Worm (Caenorhabditis elegans) whole organism, L1 larva: ENCODE results near the gene nspc-19.
A peak's percentile ranks its signal among the peaks of the same experiment; 100 is the strongest.
"Not testable (repeated sequence)": the region's sequence is repeated elsewhere in the genome, so short reads cannot be mapped to it uniquely, and the experiment has no call there.

Source experiments
- C04F5.9 ChIP-seq: sonication (generic microtip); optimal IDR thresholded peaks from 2 replicates; lab custom pipeline; 2016; ENCODE audit warnings: missing genetic modification characterization, missing compliant biosample characterization
- C16A3.4 ChIP-seq: fragments of 150-350 bp; optimal IDR thresholded peaks from 2 replicates; lab custom pipeline; 2014; ENCODE audit warnings: missing biosample characterization, missing genetic modification characterization
- C34B4.2 ChIP-seq: sonication (generic microtip); optimal IDR thresholded peaks from 2 replicates; lab custom pipeline; 2017; ENCODE audit warnings: mild to moderate bottlenecking, missing genetic modification characterization, missing compliant biosample characterization
- F16B12.6 ChIP-seq: fragments of 150-350 bp; optimal IDR thresholded peaks from 2 replicates; lab custom pipeline; 2014; ENCODE audit warnings: missing biosample characterization, missing genetic modification characterization
- Y116A8C.19 ChIP-seq: sonication (generic microtip); optimal IDR thresholded peaks from 2 replicates; lab custom pipeline; 2016; ENCODE audit warnings: missing compliant biosample characterization, missing genetic modification characterization, borderline replicate concordance
- ama-1 ChIP-seq: fragments of 150-350 bp; optimal IDR thresholded peaks from 2 replicates; lab custom pipeline; 2014
- ceh-8 ChIP-seq: fragments of 200-800 bp; sonication (Bioruptor generic); optimal IDR thresholded peaks from 2 replicates; lab custom pipeline; 2018; ENCODE audit warnings: mild to moderate bottlenecking, missing genetic modification characterization, moderate library complexity, missing compliant biosample characterization
- dpl-1 ChIP-seq, 3 experiments: fragments of 150-350 bp in 2 of 3; sonication (generic microtip) in 1 of 3; optimal IDR thresholded peaks; 2 replicates each; lab custom pipeline; 2014 to 2017; ENCODE audit warnings: missing biosample characterization in 3 of 3, missing genetic modification characterization in 3 of 3, missing genetic modification reagents in 3 of 3
- dsc-1 ChIP-seq: sonication (generic microtip); optimal IDR thresholded peaks from 2 replicates; lab custom pipeline; 2016; ENCODE audit warnings: mild to moderate bottlenecking, missing genetic modification characterization, missing compliant biosample characterization
- egl-27 ChIP-seq, 2 experiments: fragments of 150-350 bp in 1 of 2; sonication (generic microtip); optimal IDR thresholded peaks; 3 replicates each; lab custom pipeline; 2017 to 2018; ENCODE audit warnings: missing biosample characterization in 2 of 2, missing genetic modification characterization in 2 of 2, missing genetic modification reagents in 2 of 2
- elt-2 ChIP-seq: sonication (generic microtip); optimal IDR thresholded peaks from 2 replicates; lab custom pipeline; 2016; ENCODE audit warnings: missing genetic modification characterization, mild to moderate bottlenecking, inconsistent platforms, missing compliant biosample characterization, missing genetic modification reagents
- elt-3 ChIP-seq, 6 experiments: fragments of 150-350 bp in 1 of 6; sonication (generic microtip); optimal IDR thresholded peaks; 2 replicates each; lab custom pipeline; 2017 to 2018; ENCODE audit warnings: missing biosample characterization in 6 of 6, missing genetic modification characterization in 6 of 6, inconsistent platforms in 1 of 6
- ets-5 ChIP-seq: fragments of 200-800 bp; sonication (Bioruptor generic); IDR thresholded peaks from 2 replicates; pipeline ENCODE4 v1.3.6; 2022; ENCODE audit warnings: missing genetic modification characterization, missing compliant biosample characterization
- fkh-10 ChIP-seq: sonication (generic microtip); optimal IDR thresholded peaks from 2 replicates; lab custom pipeline; 2017; ENCODE audit warnings: missing biosample characterization, missing genetic modification reagents, missing genetic modification characterization
- fkh-8 ChIP-seq: sonication (generic microtip); optimal IDR thresholded peaks from 2 replicates; lab custom pipeline; 2016; ENCODE audit warnings: mild to moderate bottlenecking, missing genetic modification characterization, missing compliant biosample characterization
- grh-1 ChIP-seq: fragments of 200-800 bp; sonication (Bioruptor generic); IDR thresholded peaks from 2 replicates; pipeline ENCODE4 v1.3.6; 2022; ENCODE audit warnings: missing genetic modification reagents, missing genetic modification characterization, missing compliant biosample characterization
- hlh-17 ChIP-seq: fragments of 200-800 bp; sonication (Bioruptor generic); optimal IDR thresholded peaks from 2 replicates; lab custom pipeline; 2018; ENCODE audit warnings: missing genetic modification characterization, mild to moderate bottlenecking, missing compliant biosample characterization, moderate library complexity, borderline replicate concordance
- lin-14 ChIP-seq: fragments of 200-800 bp; sonication (Bioruptor generic); optimal IDR thresholded peaks from 2 replicates; lab custom pipeline; 2018; ENCODE audit warnings: mild to moderate bottlenecking, missing genetic modification characterization, moderate library complexity, missing compliant biosample characterization
- lin-15B ChIP-seq: fragments of 150-350 bp; sonication (generic microtip); optimal IDR thresholded peaks from 3 replicates; lab custom pipeline; 2014; ENCODE audit warnings: missing biosample characterization, missing genetic modification characterization
- lin-35 ChIP-seq, 2 experiments: fragments of 150-350 bp; optimal IDR thresholded peaks; 2 replicates each; lab custom pipeline; 2014; ENCODE audit warnings: missing biosample characterization in 2 of 2, missing genetic modification characterization in 2 of 2, missing genetic modification reagents in 2 of 2
- lir-3 ChIP-seq: sonication (generic microtip); optimal IDR thresholded peaks from 2 replicates; lab custom pipeline; 2016; ENCODE audit warnings: mild to moderate bottlenecking, missing genetic modification characterization, moderate library complexity, missing compliant biosample characterization; ENCODE audit not compliant: poor library complexity
- mab-9 ChIP-seq: fragments of 200-800 bp; sonication (Bioruptor generic); IDR thresholded peaks from 2 replicates; pipeline ENCODE4 v1.3.6; 2022; ENCODE audit warnings: missing genetic modification reagents, missing genetic modification characterization, missing compliant biosample characterization
- mdl-1 ChIP-seq, 2 experiments: fragments of 150-350 bp; optimal IDR thresholded peaks; 2 replicates each; lab custom pipeline; 2014 to 2017; ENCODE audit warnings: missing biosample characterization in 2 of 2, missing genetic modification characterization in 2 of 2, inconsistent platforms in 1 of 2
- mep-1 ChIP-seq: fragments of 150-350 bp; optimal IDR thresholded peaks from 2 replicates; lab custom pipeline; 2014; ENCODE audit warnings: missing biosample characterization, missing genetic modification characterization
- nhr-19 ChIP-seq: fragments of 200-800 bp; sonication (Bioruptor generic); conservative IDR thresholded peaks from 2 replicates; pipeline ENCODE4 v1.3.6; 2022; ENCODE audit warnings: missing genetic modification characterization, missing compliant biosample characterization
- nhr-20 ChIP-seq: sonication (generic microtip); optimal IDR thresholded peaks from 2 replicates; lab custom pipeline; 2016; ENCODE audit warnings: mild to moderate bottlenecking, missing genetic modification characterization, missing compliant biosample characterization
- nhr-237 ChIP-seq: fragments of 150-350 bp; optimal IDR thresholded peaks from 2 replicates; lab custom pipeline; 2014; ENCODE audit warnings: missing biosample characterization, missing genetic modification characterization
- nhr-28 ChIP-seq: fragments of 150-350 bp; optimal IDR thresholded peaks from 2 replicates; lab custom pipeline; 2014; ENCODE audit warnings: missing biosample characterization, missing genetic modification characterization
- nhr-47 ChIP-seq: sonication (generic microtip); optimal IDR thresholded peaks from 2 replicates; lab custom pipeline; 2016; ENCODE audit warnings: mild to moderate bottlenecking, missing genetic modification characterization, moderate library complexity, missing compliant biosample characterization
- nhr-71 ChIP-seq: sonication (generic microtip); optimal IDR thresholded peaks from 2 replicates; lab custom pipeline; 2016; ENCODE audit warnings: mild to moderate bottlenecking, missing genetic modification characterization, moderate library complexity, missing compliant biosample characterization
- nhr-77 ChIP-seq: fragments of 150-350 bp; optimal IDR thresholded peaks from 2 replicates; lab custom pipeline; 2014; ENCODE audit warnings: missing biosample characterization, missing genetic modification characterization
- nhr-84 ChIP-seq: sonication (generic microtip); optimal IDR thresholded peaks from 2 replicates; lab custom pipeline; 2017; ENCODE audit warnings: missing biosample characterization, missing genetic modification characterization
- nhr-90 ChIP-seq: sonication (generic microtip); optimal IDR thresholded peaks from 2 replicates; lab custom pipeline; 2016; ENCODE audit warnings: mild to moderate bottlenecking, missing genetic modification characterization, missing compliant biosample characterization; ENCODE audit not compliant: poor library complexity
- pag-3 ChIP-seq: sonication (generic microtip); optimal IDR thresholded peaks from 2 replicates; lab custom pipeline; 2017; ENCODE audit warnings: missing genetic modification characterization, mild to moderate bottlenecking, missing compliant biosample characterization, antibody characterized with exemption, borderline replicate concordance; ENCODE audit not compliant: insufficient read depth
- pax-3 ChIP-seq: fragments of 200-800 bp; sonication (Bioruptor generic); optimal IDR thresholded peaks from 2 replicates; lab custom pipeline; 2018; ENCODE audit warnings: mild to moderate bottlenecking, missing genetic modification characterization, moderate library complexity, missing compliant biosample characterization
- rnt-1 ChIP-seq: sonication (generic microtip); optimal IDR thresholded peaks from 2 replicates; lab custom pipeline; 2016; ENCODE audit warnings: mild to moderate bottlenecking, missing genetic modification characterization, moderate library complexity, missing compliant biosample characterization
- snpc-4 ChIP-seq: fragments of 150-350 bp; optimal IDR thresholded peaks from 2 replicates; lab custom pipeline; 2014; ENCODE audit warnings: missing biosample characterization, missing genetic modification characterization
- snu-23 ChIP-seq: sonication (generic microtip); optimal IDR thresholded peaks from 2 replicates; lab custom pipeline; 2016; ENCODE audit warnings: missing genetic modification characterization, missing compliant biosample characterization
- sox-4 ChIP-seq: sonication (generic microtip); optimal IDR thresholded peaks from 2 replicates; lab custom pipeline; 2016; ENCODE audit warnings: missing genetic modification characterization, missing compliant biosample characterization
- sptf-1 ChIP-seq: fragments of 150-350 bp; optimal IDR thresholded peaks from 2 replicates; lab custom pipeline; 2014; ENCODE audit warnings: missing biosample characterization, missing genetic modification characterization
- sup-37 ChIP-seq: fragments of 200-800 bp; sonication (Bioruptor generic); optimal IDR thresholded peaks from 2 replicates; lab custom pipeline; 2018; ENCODE audit warnings: mild to moderate bottlenecking, missing genetic modification characterization, missing compliant biosample characterization
- tlp-1 ChIP-seq: fragments of 150-350 bp; optimal IDR thresholded peaks from 2 replicates; lab custom pipeline; 2014; ENCODE audit warnings: missing biosample characterization, missing genetic modification characterization
- unc-130 ChIP-seq: fragments of 150-350 bp; optimal IDR thresholded peaks from 2 replicates; lab custom pipeline; 2017; ENCODE audit warnings: missing biosample characterization, missing genetic modification characterization, inconsistent platforms
- unc-30 ChIP-seq: sonication (generic microtip); optimal IDR thresholded peaks from 2 replicates; lab custom pipeline; 2017; ENCODE audit warnings: missing biosample characterization, missing genetic modification characterization
- unc-98 ChIP-seq: fragments of 200-800 bp; sonication (Bioruptor generic); IDR thresholded peaks from 2 replicates; pipeline ENCODE4 v1.3.6; 2022; ENCODE audit warnings: missing genetic modification characterization, missing compliant biosample characterization
- xbp-1 ChIP-seq: sonication (generic microtip); optimal IDR thresholded peaks from 2 replicates; lab custom pipeline; 2016; ENCODE audit warnings: missing genetic modification characterization, missing compliant biosample characterization

nspc-19 gene

ce11 chrX:14528399-14528798 is at the start of gene nspc-19:
TSS of gene nspc-19 (plus strand) at chrX:14528699.
- TF ChIP-seq lin-14 (GFP tag; lab: Kevin White, UChicago); pag-3 (tag; lab: Kevin White, UChicago); ets-5 (GFP tag; lab: Robert Waterston, UW): not testable (repeated sequence)

- TF ChIP-seq snpc-4 (tag; lab: Kevin White, UChicago) (peak; percentile 49), nhr-19 (peak; percentile 58), mdl-1 (tag; optimal IDR thresholded peaks at IDR 0.05; lab: Kevin White, UChicago) (peak in 1 of 2 experiments; percentile 5), Y116A8C.19 (no peak), lin-35 (GFP tag; optimal IDR thresholded peaks at IDR 0.05; lab: Kevin White, UChicago) (peak in 1 of 2 experiments; percentile 40), rnt-1 (tag; lab: Kevin White, UChicago) (peak; percentile 55), lin-14 (GFP tag; lab: Kevin White, UChicago) (peak; percentile 6), nhr-28 (tag; lab: Kevin White, UChicago) (no peak), snu-23 (peak; percentile 50), nhr-20 (tag; lab: Kevin White, UChicago) (peak; percentile 55), unc-130 (tag; lab: Kevin White, UChicago) (no peak), elt-2 (peak; percentile 24), grh-1 (GFP tag; lab: Robert Waterston, UW) (no peak), nhr-71 (tag; lab: Kevin White, UChicago) (peak; percentile 63), nhr-90 (peak; percentile 54), nhr-47 (peak; percentile 16), nhr-237 (tag; lab: Kevin White, UChicago) (no peak), elt-3 (tag; optimal IDR thresholded peaks at IDR 0.05; lab: Kevin White, UChicago) (peak in 1 of 6 experiments; percentile 12), sup-37 (GFP tag; lab: Kevin White, UChicago) (no peak), fkh-10 (GFP tag; lab: Kevin White, UChicago) (no peak)
These were observed 49.6 kb upstream of the nspc-19 start, which contains the start of gene M163.11 for ce11 chrX:14478743-14479428. TSS of gene M163.11 (plus strand) at chrX:14479378.

- TF ChIP-seq nhr-19 = peak; percentile 90
- no peak for TF ChIP-seq sptf-1 (tag; lab: Kevin White, UChicago)
- peak; percentile 65 for TF ChIP-seq nhr-77 (tag; lab: Kevin White, UChicago)
- peak; percentile 75 for TF ChIP-seq mep-1
- no peak for TF ChIP-seq C04F5.9 (tag; lab: Kevin White, UChicago)
- no peak for TF ChIP-seq nhr-84 (tag; lab: Kevin White, UChicago)
- peak; percentile 44 for TF ChIP-seq lir-3 (tag; lab: Kevin White, UChicago)
- no peak for TF ChIP-seq hlh-17 (GFP tag; lab: Kevin White, UChicago)
- TF ChIP-seq C34B4.2 = no peak
- TF ChIP-seq snpc-4 (tag; lab: Kevin White, UChicago) = peak; percentile 89
- peak; percentile 68 to 79 (median 74) for TF ChIP-seq dpl-1 (GFP tag; optimal IDR thresholded peaks at IDR 0.05; lab: Kevin White, UChicago)
- TF ChIP-seq unc-130 (tag; lab: Kevin White, UChicago) = peak; percentile 51
- TF ChIP-seq egl-27 (tag; optimal IDR thresholded peaks at IDR 0.05; lab: Kevin White, UChicago) = no peak
- peak; percentile 7 for TF ChIP-seq ceh-8 (GFP tag; lab: Kevin White, UChicago)
- TF ChIP-seq fkh-8 (tag; lab: Kevin White, UChicago) = peak; percentile 49
- TF ChIP-seq unc-30 (tag; lab: Kevin White, UChicago) = no peak
- peak; percentile 76 for TF ChIP-seq C16A3.4 (tag; lab: Kevin White, UChicago)
- peak; percentile 54; the same call in 1 of the 2 replicates for TF ChIP-seq mab-9 (GFP tag; lab: Robert Waterston, UW)
- peak; percentile 83 for TF ChIP-seq dsc-1
- peak; percentile 49 for TF ChIP-seq pax-3
- TF ChIP-seq sup-37 (GFP tag; lab: Kevin White, UChicago) = peak; percentile 57
- peak; percentile 43 for TF ChIP-seq lin-15B (tag; lab: Kevin White, UChicago)
- peak; percentile 88 for TF ChIP-seq snu-23
- TF ChIP-seq unc-98 (GFP tag; lab: Robert Waterston, UW) = no peak
- peak; percentile 42 for TF ChIP-seq sox-4
- peak; percentile 45 for TF ChIP-seq elt-2
- peak; percentile 81 for TF ChIP-seq xbp-1 (tag; lab: Kevin White, UChicago)
- no peak for TF ChIP-seq tlp-1 (tag; lab: Kevin White, UChicago)
- TF ChIP-seq ama-1 (lab: Kevin White, UChicago) = no peak
- TF ChIP-seq elt-3 (tag; optimal IDR thresholded peaks at IDR 0.05; lab: Kevin White, UChicago) = peak in 3 of 6 experiments; percentile 7 to 74 (median 43)
- TF ChIP-seq fkh-10 (GFP tag; lab: Kevin White, UChicago) = peak; percentile 6
- TF ChIP-seq F16B12.6 (tag; lab: Kevin White, UChicago) = peak; percentile 33
These were observed 48.3 kb upstream of the nspc-19 start, which contains the start of gene gfi-3 for ce11 chrX:14480248-14480647. TSS of gene gfi-3 (plus strand) at chrX:14480572.
